Fruit fly (Drosophila melanogaster): Measurements from ENCODE around the gene CG32576.

The CG32576 gene

dm6 chrX:16277878-16278506 lies 10.3 kb downstream of the CG32576 start, which contains the start of gene eas (continued):
- TF ChIP-seq Fer1 (GFP tag; optimal IDR thresholded peaks at IDR 0.05) (no peak), BtbVII (GFP tag; optimal IDR thresholded peaks at IDR 0.05) (no peak), CG13287 (GFP tag; IDR thresholded peaks at IDR 0.05; ENCODE audit: partially characterized antibody) (peak; percentile 79), NFAT (GFP tag; IDR thresholded peaks at IDR 0.05) (peak; percentile 27; the same call in 1 of the 2 replicates), ato (GFP tag; IDR thresholded peaks at IDR 0.05; ENCODE audit: partially characterized antibody) (peak; percentile 64), CG3847 (GFP tag; IDR thresholded peaks at IDR 0.05) (peak; percentile 37; the same call in 1 of the 2 replicates), B-H1 (GFP tag; IDR thresholded peaks at IDR 0.05) (no peak), Hr51 (GFP tag; optimal IDR thresholded peaks at IDR 0.05) (peak in 1 of 2 experiments; percentile 5), Bgb (GFP tag; IDR thresholded peaks at IDR 0.05; ENCODE audit: partially characterized antibody) (peak; percentile 83), HLH54F (GFP tag; optimal IDR thresholded peaks at IDR 0.05) (peak; percentile 1), bbx (GFP tag; IDR thresholded peaks at IDR 0.05; ENCODE audit: partially characterized antibody) (peak; percentile 70), CG9932 (GFP tag; IDR thresholded peaks at IDR 0.05) (peak; percentile 56), Dref (GFP tag; IDR thresholded peaks at IDR 0.05) (peak; percentile 59), CG42726 (GFP tag; IDR thresholded peaks at IDR 0.05; ENCODE audit: partially characterized antibody) (peak; percentile 79), Lim3 (GFP tag; IDR thresholded peaks at IDR 0.05) (no peak), CG17802 (tag; optimal IDR thresholded peaks at IDR 0.05) (no peak), amos (GFP tag; IDR thresholded peaks at IDR 0.05; ENCODE audit: partially characterized antibody) (peak; percentile 87), z (GFP tag; IDR thresholded peaks at IDR 0.05) (no peak), Max (GFP tag; optimal IDR thresholded peaks at IDR 0.05) (peak; percentile 19), CoRest (tag; optimal IDR thresholded peaks at IDR 0.05) (peak; percentile 7), sens (GFP tag) (peak; percentile 88), p53 (GFP tag; optimal IDR thresholded peaks at IDR 0.05) (peak; percentile 44), Xbp1 (GFP tag; optimal IDR thresholded peaks at IDR 0.05) (peak; percentile 27), slp2 (GFP tag; optimal IDR thresholded peaks at IDR 0.05) (no peak), CG34224 (GFP tag; IDR thresholded peaks at IDR 0.05; ENCODE audit: partially characterized antibody) (peak; percentile 70), stc (GFP tag; IDR thresholded peaks at IDR 0.05) (no peak), disco-r (GFP tag; optimal IDR thresholded peaks at IDR 0.05) (peak; percentile 27), tna (GFP tag; IDR thresholded peaks at IDR 0.05; ENCODE audit: partially characterized antibody) (peak; percentile 56; the same call in 1 of the 2 replicates), Rfx (GFP tag; IDR thresholded peaks at IDR 0.05) (no peak; the same call in none of the 2 replicates), CTCF (GFP tag; optimal IDR thresholded peaks at IDR 0.05) (peak; percentile 51), CG7963 (GFP tag; IDR thresholded peaks at IDR 0.05; ENCODE audit: partially characterized antibody) (peak; percentile 72; the same call in 2 of the 3 replicates), Dip3 (GFP tag; optimal IDR thresholded peaks at IDR 0.05) (peak; percentile 11), sna (GFP tag; IDR thresholded peaks at IDR 0.05; ENCODE audit: partially characterized antibody) (peak; percentile 41; the same call in 1 of the 2 replicates), zf30C (GFP tag; optimal IDR thresholded peaks at IDR 0.05) (peak; percentile 4), mld (GFP tag; IDR thresholded peaks at IDR 0.05; ENCODE audit: partially characterized antibody) (peak; percentile 29; the same call in 1 of the 3 replicates), CG3065 (GFP tag; optimal IDR thresholded peaks at IDR 0.05) (no peak), CG4424 (GFP tag; optimal IDR thresholded peaks at IDR 0.05) (peak; percentile 20), aop (GFP tag; IDR thresholded peaks at IDR 0.05) (no peak), emc (GFP tag; optimal IDR thresholded peaks at IDR 0.05) (no peak), cwo (GFP tag; optimal IDR thresholded peaks at IDR 0.05) (no peak), Abd-B (GFP tag; optimal IDR thresholded peaks at IDR 0.05) (no peak), CG2120 (GFP tag; optimal IDR thresholded peaks at IDR 0.05) (peak; percentile 30), CG12659 (GFP tag; optimal IDR thresholded peaks at IDR 0.05) (peak; percentile 47), gro (GFP tag; optimal IDR thresholded peaks at IDR 0.05) (peak; percentile 38), CG13624 (GFP tag; optimal IDR thresholded peaks at IDR 0.05) (peak; percentile 23), CG10366 (GFP tag; IDR thresholded peaks at IDR 0.05) (0 out of 2 replicates have a peak, but pooled peaks have one; percentile 7), Meics (GFP tag; optimal IDR thresholded peaks at IDR 0.05) (no peak), schlank (tag; optimal IDR thresholded peaks at IDR 0.05) (peak; percentile 18), Elba2 (GFP tag; optimal IDR thresholded peaks at IDR 0.05) (peak; percentile 26)
